Worm (Caenorhabditis elegans): ENCODE measurements around the gene lec-9.
A peak's percentile ranks its signal among the peaks of the same experiment; 100 is the strongest.
"Not testable (repeated sequence)": the region's sequence is repeated elsewhere in the genome, so short reads cannot be mapped to it uniquely, and the experiment has no call there.

lec-9 gene

DNA sequence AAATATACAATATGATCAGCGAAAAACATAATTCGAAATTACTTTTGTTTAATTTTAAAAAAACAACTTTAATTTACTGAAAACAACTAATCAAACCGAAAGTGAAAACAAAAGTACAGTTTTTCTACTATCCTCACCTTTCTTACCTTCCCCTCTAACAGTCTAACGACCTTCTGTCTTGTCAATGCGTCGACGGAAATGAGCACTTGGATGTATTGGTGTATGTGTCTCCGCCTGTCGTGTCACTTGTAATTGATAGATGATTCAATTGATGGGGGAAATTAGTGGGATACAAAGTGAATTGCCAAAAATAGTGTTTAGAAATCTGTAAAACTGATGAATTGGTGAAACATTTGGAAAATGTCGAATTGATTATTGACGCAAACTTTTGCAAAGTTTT, 36.9 kb upstream of the lec-9 start, which contains the start of gene F31A3.5:
F31A3.5 (minus strand) TSS at position 200 of the 400 bp plus-strand sequence.
- TF ChIP-seq ces-1 (GFP tag; optimal IDR thresholded peaks at IDR 0.05) (peak; percentile 17), ham-2 (GFP tag; optimal IDR thresholded peaks at IDR 0.05) (no peak), unc-62 (GFP tag; optimal IDR thresholded peaks at IDR 0.05) (peak; percentile 67), mep-1 (tag; optimal IDR thresholded peaks at IDR 0.05) (no peak), nhr-237 (tag; optimal IDR thresholded peaks at IDR 0.05) (no peak), pha-4 (tag; optimal IDR thresholded peaks at IDR 0.05) (no peak), lin-32 (GFP tag; optimal IDR thresholded peaks at IDR 0.05) (no peak), nhr-12 (tag; optimal IDR thresholded peaks at IDR 0.05) (no peak), nhr-2 (tag; optimal IDR thresholded peaks at IDR 0.05) (peak; percentile 39), sptf-1 (tag; optimal IDR thresholded peaks at IDR 0.05) (no peak)

DNA sequence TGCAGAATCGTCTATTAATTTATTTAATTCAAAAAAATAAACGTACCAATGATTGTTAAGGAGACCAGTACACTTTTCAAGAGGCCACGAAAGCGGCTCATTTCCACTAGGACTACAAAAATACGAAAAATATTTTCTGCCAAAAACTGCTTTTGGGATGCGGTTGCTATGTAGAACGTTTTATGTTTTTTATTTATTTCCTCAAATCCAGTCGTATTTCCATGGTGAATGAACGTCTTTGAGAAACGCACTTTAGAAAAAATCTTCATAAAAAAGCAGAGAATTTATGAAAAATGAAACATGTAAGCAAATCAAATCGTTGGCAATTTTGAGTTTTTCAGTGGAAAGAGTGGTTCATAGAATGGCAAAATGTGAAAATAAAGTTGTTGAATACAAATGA, 32.9 kb upstream of the lec-9 start, which contains the start of gene F39B3.7:
F39B3.7 (minus strand) TSS at position 101 of the 400 bp plus-strand sequence.
- TF ChIP-seq sem-2 (GFP tag; optimal IDR thresholded peaks at IDR 0.05): no peak
- no peak for TF ChIP-seq mls-2 (tag; optimal IDR thresholded peaks at IDR 0.05)
- no peak for TF ChIP-seq bed-3 (GFP tag; optimal IDR thresholded peaks at IDR 0.05)
- no peak for TF ChIP-seq ceh-83 (GFP tag; optimal IDR thresholded peaks at IDR 0.05)
- no peak for TF ChIP-seq tbx-8 (GFP tag; optimal IDR thresholded peaks at IDR 0.05)
- no peak for TF ChIP-seq sptf-1 (tag; optimal IDR thresholded peaks at IDR 0.05)
- no peak for TF ChIP-seq ceh-39 (tag; optimal IDR thresholded peaks at IDR 0.05)
- TF ChIP-seq hlh-1 (tag; optimal IDR thresholded peaks at IDR 0.05): no peak
- TF ChIP-seq ceh-43 (GFP tag; optimal IDR thresholded peaks at IDR 0.05): no peak
- no peak for TF ChIP-seq cnd-1 (tag; optimal IDR thresholded peaks at IDR 0.05)
- no peak for TF ChIP-seq nhr-28 (tag; optimal IDR thresholded peaks at IDR 0.05)
- no peak for TF ChIP-seq nhr-12 (tag; optimal IDR thresholded peaks at IDR 0.05)
- TF ChIP-seq pha-4 (tag; optimal IDR thresholded peaks at IDR 0.05): no peak
- TF ChIP-seq elt-1 (tag; optimal IDR thresholded peaks at IDR 0.05; ENCODE audit: borderline replicate concordance, insufficient read depth): no peak
- TF ChIP-seq unc-62 (GFP tag; optimal IDR thresholded peaks at IDR 0.05): no peak
- TF ChIP-seq nhr-76 (tag; optimal IDR thresholded peaks at IDR 0.05): no peak

DNA sequence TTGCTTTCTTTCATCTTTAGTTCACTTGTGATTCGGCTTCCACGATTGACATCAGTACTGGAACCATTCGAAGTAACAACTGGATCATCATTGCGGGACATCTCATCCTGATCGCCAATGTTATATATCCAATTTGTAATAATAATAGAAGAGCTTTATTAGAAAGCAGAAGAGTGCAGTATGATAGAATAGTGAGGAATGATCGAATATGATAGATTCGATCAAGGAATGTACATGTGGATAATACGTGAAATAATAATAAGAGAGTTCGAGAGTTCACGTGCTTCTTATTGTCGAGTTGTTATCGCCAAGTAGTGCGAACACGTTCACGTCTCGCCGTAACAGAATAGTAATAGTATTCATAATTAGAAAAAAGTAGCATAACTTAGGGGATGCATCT, 21.3 kb upstream of the lec-9 start, which contains the start of gene F39B3.3:
F39B3.3 (minus strand) TSS at position 101 of the 400 bp plus-strand sequence.
- not testable (repeated sequence) for TF ChIP-seq mls-2 (tag; optimal IDR thresholded peaks at IDR 0.05); unc-62 (GFP tag; optimal IDR thresholded peaks at IDR 0.05); nhr-237 (tag; optimal IDR thresholded peaks at IDR 0.05)

DNA sequence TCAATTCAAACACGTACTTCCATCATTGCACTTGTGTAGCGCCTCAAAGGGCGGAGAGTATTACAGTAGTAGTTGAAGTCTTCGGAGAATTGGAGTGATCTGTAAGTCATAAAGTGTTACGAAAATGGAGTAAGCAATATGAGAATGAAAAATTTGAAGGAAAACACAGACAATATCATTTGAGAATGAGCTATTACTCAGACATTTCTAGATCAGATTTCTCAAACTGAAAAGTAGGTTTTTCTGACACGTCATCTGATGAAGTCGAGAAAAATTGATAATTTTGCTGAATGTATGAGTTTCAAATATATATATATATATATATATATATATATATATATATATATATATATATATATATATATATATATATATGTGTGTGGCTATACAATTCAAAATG, 20.5 kb upstream of the lec-9 start, which contains the start of gene frpr-7:
frpr-7 (minus strand) TSS at position 101 of the 400 bp plus-strand sequence.
- TF ChIP-seq ceh-83 (GFP tag; optimal IDR thresholded peaks at IDR 0.05) (no peak), ztf-11 (tag; optimal IDR thresholded peaks at IDR 0.05) (no peak), lin-32 (GFP tag; optimal IDR thresholded peaks at IDR 0.05) (no peak), pha-4 (tag; optimal IDR thresholded peaks at IDR 0.05) (no peak), snpc-4 (tag; optimal IDR thresholded peaks at IDR 0.05) (no peak), unc-39 (tag; optimal IDR thresholded peaks at IDR 0.05) (no peak), ceh-43 (GFP tag; optimal IDR thresholded peaks at IDR 0.05) (no peak)

DNA sequence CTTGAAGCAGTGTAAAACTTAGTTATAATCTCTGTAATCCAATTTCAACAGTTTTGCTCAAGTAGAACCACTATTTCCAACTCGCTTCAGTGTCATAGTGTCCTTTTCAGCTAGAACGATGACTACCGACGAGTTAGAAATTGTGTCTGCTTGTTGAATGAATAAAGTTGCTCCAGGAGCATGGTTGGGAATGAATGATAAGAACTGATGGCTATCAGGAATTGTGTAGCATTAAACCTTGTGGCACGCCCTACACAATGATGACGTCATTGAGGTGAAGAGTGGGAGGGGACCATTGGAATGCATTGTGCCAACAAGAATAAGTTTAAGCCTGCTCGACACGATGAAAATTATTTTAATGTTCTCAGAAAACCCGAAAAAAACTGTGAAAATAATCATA, 1.6 kb upstream of the lec-9 start:
- TF ChIP-seq tbx-8 (GFP tag; optimal IDR thresholded peaks at IDR 0.05): no peak
- peak; percentile 13 for TF ChIP-seq zip-8 (tag; optimal IDR thresholded peaks at IDR 0.05)

DNA sequence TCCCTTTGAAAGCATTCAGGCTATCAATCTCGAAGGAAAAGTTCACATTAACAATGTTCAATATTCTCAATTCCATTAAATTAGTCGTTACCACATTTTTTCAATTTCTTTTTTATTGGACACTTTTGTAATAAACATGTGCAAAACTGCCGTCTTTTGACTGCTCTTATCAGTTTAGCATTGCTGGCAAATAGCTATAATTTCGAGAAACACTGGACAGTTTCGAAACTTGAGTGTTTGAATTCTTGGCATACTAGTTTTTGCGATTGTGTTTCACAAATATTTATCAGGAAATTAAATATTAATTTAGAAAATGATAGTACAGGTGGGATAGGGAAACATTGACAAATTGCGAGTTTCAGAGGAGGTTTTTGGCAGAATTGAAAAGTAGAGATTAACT, 1.1 kb downstream of the lec-9 start:
- TF ChIP-seq zip-8 (tag; optimal IDR thresholded peaks at IDR 0.05): no peak
- no peak for TF ChIP-seq mep-1 (tag; optimal IDR thresholded peaks at IDR 0.05)
- no peak for TF ChIP-seq nhr-28 (tag; optimal IDR thresholded peaks at IDR 0.05)
- no peak for TF ChIP-seq nhr-76 (tag; optimal IDR thresholded peaks at IDR 0.05)
- no peak for TF ChIP-seq mls-2 (tag; optimal IDR thresholded peaks at IDR 0.05)
- TF ChIP-seq nhr-237 (tag; optimal IDR thresholded peaks at IDR 0.05): no peak
- no peak for TF ChIP-seq nhr-2 (tag; optimal IDR thresholded peaks at IDR 0.05)
- TF ChIP-seq ces-1 (GFP tag; optimal IDR thresholded peaks at IDR 0.05): no peak
- no peak for TF ChIP-seq ham-2 (GFP tag; optimal IDR thresholded peaks at IDR 0.05)
- TF ChIP-seq unc-39 (tag; optimal IDR thresholded peaks at IDR 0.05): no peak
- no peak for TF ChIP-seq unc-62 (GFP tag; optimal IDR thresholded peaks at IDR 0.05)
- TF ChIP-seq lin-32 (GFP tag; optimal IDR thresholded peaks at IDR 0.05): no peak
- no peak for TF ChIP-seq mab-5 (tag; optimal IDR thresholded peaks at IDR 0.05)
- no peak for TF ChIP-seq hlh-1 (tag; optimal IDR thresholded peaks at IDR 0.05)
- no peak for TF ChIP-seq unc-120 (tag; optimal IDR thresholded peaks at IDR 0.05; ENCODE audit: poor library complexity, severe bottlenecking)
- TF ChIP-seq elt-1 (tag; optimal IDR thresholded peaks at IDR 0.05; ENCODE audit: borderline replicate concordance, insufficient read depth): no peak

Measured in whole organism, mixed stage, embryonic.